Worm (Caenorhabditis elegans): ENCODE measurements around the gene C33B4.2.

ce11 chrII:11392390-11392789 is 20.4 kb upstream of the C33B4.2 start:
- no peak for TF ChIP-seq flt-1 (GFP tag; IDR thresholded peaks at IDR 0.05)
- no peak for TF ChIP-seq tab-1 (GFP tag; IDR thresholded peaks at IDR 0.05)
- TF ChIP-seq klf-2 (GFP tag; conservative IDR thresholded peaks at IDR 0.05): no peak
- no peak for TF ChIP-seq ref-1 (GFP tag; conservative IDR thresholded peaks at IDR 0.05)
